Worm (Caenorhabditis elegans) whole organism, L1 larva: ENCODE data around the gene srx-114.

Experiments used
- C04F5.9 ChIP-seq: sonication (generic microtip); optimal IDR thresholded peaks from 2 replicates; lab custom pipeline; 2016; ENCODE audit warnings: missing genetic modification characterization, missing compliant biosample characterization
- C16A3.4 ChIP-seq: fragments of 150-350 bp; optimal IDR thresholded peaks from 2 replicates; lab custom pipeline; 2014; ENCODE audit warnings: missing biosample characterization, missing genetic modification characterization
- F16B12.6 ChIP-seq: fragments of 150-350 bp; optimal IDR thresholded peaks from 2 replicates; lab custom pipeline; 2014; ENCODE audit warnings: missing biosample characterization, missing genetic modification characterization
- ama-1 ChIP-seq: fragments of 150-350 bp; optimal IDR thresholded peaks from 2 replicates; lab custom pipeline; 2014
- blmp-1 ChIP-seq: fragments of 150-350 bp; optimal IDR thresholded peaks from 2 replicates; lab custom pipeline; 2014; ENCODE audit warnings: missing biosample characterization, missing genetic modification characterization
- ceh-90 ChIP-seq: sonication (generic microtip); optimal IDR thresholded peaks from 2 replicates; lab custom pipeline; 2016; ENCODE audit warnings: missing genetic modification characterization, missing compliant biosample characterization
- ces-1 ChIP-seq: fragments of 150-350 bp; optimal IDR thresholded peaks from 2 replicates; lab custom pipeline; 2014; ENCODE audit warnings: missing biosample characterization, missing genetic modification reagents, missing genetic modification characterization
- dpl-1 ChIP-seq, 3 experiments: fragments of 150-350 bp in 2 of 3; sonication (generic microtip) in 1 of 3; optimal IDR thresholded peaks; 2 replicates each; lab custom pipeline; 2014 to 2017; ENCODE audit warnings: missing biosample characterization in 3 of 3, missing genetic modification characterization in 3 of 3, missing genetic modification reagents in 3 of 3
- efl-1 ChIP-seq, 4 experiments: fragments of 150-350 bp; optimal IDR thresholded peaks in 3 of 4; peaks in 1 of 4; 1 replicate in 1 of 4; 2 replicates in 3 of 4; lab custom pipeline; 2014; ENCODE audit warnings: missing biosample characterization in 2 of 4, missing genetic modification characterization in 2 of 4, missing genetic modification reagents in 2 of 4
- efl-3 ChIP-seq: fragments of 200-800 bp; sonication (Bioruptor generic); optimal IDR thresholded peaks from 2 replicates; lab custom pipeline; 2018; ENCODE audit warnings: mild to moderate bottlenecking, missing genetic modification characterization, missing compliant biosample characterization
- egl-13 ChIP-seq: sonication (generic microtip); optimal IDR thresholded peaks from 2 replicates; lab custom pipeline; 2016; ENCODE audit warnings: missing genotype, missing genetic modification reagents, missing genetic modification characterization, missing compliant biosample characterization
- egl-27 ChIP-seq, 2 experiments: fragments of 150-350 bp in 1 of 2; sonication (generic microtip); optimal IDR thresholded peaks; 3 replicates each; lab custom pipeline; 2017 to 2018; ENCODE audit warnings: missing biosample characterization in 2 of 2, missing genetic modification characterization in 2 of 2, missing genetic modification reagents in 2 of 2
- elt-3 ChIP-seq, 6 experiments: fragments of 150-350 bp in 1 of 6; sonication (generic microtip); optimal IDR thresholded peaks; 2 replicates each; lab custom pipeline; 2017 to 2018; ENCODE audit warnings: missing biosample characterization in 6 of 6, missing genetic modification characterization in 6 of 6, inconsistent platforms in 1 of 6
- fkh-4 ChIP-seq: sonication (generic microtip); optimal IDR thresholded peaks from 2 replicates; lab custom pipeline; 2016; ENCODE audit warnings: missing compliant biosample characterization, missing genetic modification characterization, borderline replicate concordance
- fkh-8 ChIP-seq: sonication (generic microtip); optimal IDR thresholded peaks from 2 replicates; lab custom pipeline; 2016; ENCODE audit warnings: mild to moderate bottlenecking, missing genetic modification characterization, missing compliant biosample characterization
- grh-1 ChIP-seq: fragments of 200-800 bp; sonication (Bioruptor generic); IDR thresholded peaks from 2 replicates; pipeline ENCODE4 v1.3.6; 2022; ENCODE audit warnings: missing genetic modification reagents, missing genetic modification characterization, missing compliant biosample characterization
- hlh-17 ChIP-seq: fragments of 200-800 bp; sonication (Bioruptor generic); optimal IDR thresholded peaks from 2 replicates; lab custom pipeline; 2018; ENCODE audit warnings: missing genetic modification characterization, mild to moderate bottlenecking, missing compliant biosample characterization, moderate library complexity, borderline replicate concordance
- irx-1 ChIP-seq: sonication (generic microtip); optimal IDR thresholded peaks from 2 replicates; lab custom pipeline; 2016; ENCODE audit warnings: missing genetic modification characterization, missing compliant biosample characterization
- isw-1 ChIP-seq: fragments of 200-800 bp; sonication (Bioruptor generic); IDR thresholded peaks from 2 replicates; pipeline ENCODE4 v1.3.6; 2022; ENCODE audit warnings: missing genetic modification characterization, missing compliant biosample characterization
- lin-14 ChIP-seq: fragments of 200-800 bp; sonication (Bioruptor generic); optimal IDR thresholded peaks from 2 replicates; lab custom pipeline; 2018; ENCODE audit warnings: mild to moderate bottlenecking, missing genetic modification characterization, moderate library complexity, missing compliant biosample characterization
- lin-39 ChIP-seq: fragments of 150-350 bp; optimal IDR thresholded peaks from 2 replicates; lab custom pipeline; 2014; ENCODE audit warnings: missing biosample characterization, missing genetic modification reagents, missing genetic modification characterization
- mep-1 ChIP-seq: fragments of 150-350 bp; optimal IDR thresholded peaks from 2 replicates; lab custom pipeline; 2014; ENCODE audit warnings: missing biosample characterization, missing genetic modification characterization
- nhr-19 ChIP-seq: fragments of 200-800 bp; sonication (Bioruptor generic); conservative IDR thresholded peaks from 2 replicates; pipeline ENCODE4 v1.3.6; 2022; ENCODE audit warnings: missing genetic modification characterization, missing compliant biosample characterization
- nhr-47 ChIP-seq: sonication (generic microtip); optimal IDR thresholded peaks from 2 replicates; lab custom pipeline; 2016; ENCODE audit warnings: mild to moderate bottlenecking, missing genetic modification characterization, moderate library complexity, missing compliant biosample characterization
- nhr-76 ChIP-seq: sonication (generic microtip); optimal IDR thresholded peaks from 2 replicates; lab custom pipeline; 2017; ENCODE audit warnings: missing biosample characterization, missing genetic modification characterization
- nhr-77 ChIP-seq: fragments of 150-350 bp; optimal IDR thresholded peaks from 2 replicates; lab custom pipeline; 2014; ENCODE audit warnings: missing biosample characterization, missing genetic modification characterization
- nhr-85 ChIP-seq: sonication (generic microtip); peaks from one replicate; lab custom pipeline; 2016; ENCODE audit warnings: missing genetic modification characterization, inconsistent platforms, missing compliant biosample characterization
- snu-23 ChIP-seq: sonication (generic microtip); optimal IDR thresholded peaks from 2 replicates; lab custom pipeline; 2016; ENCODE audit warnings: missing genetic modification characterization, missing compliant biosample characterization
- sox-4 ChIP-seq: sonication (generic microtip); optimal IDR thresholded peaks from 2 replicates; lab custom pipeline; 2016; ENCODE audit warnings: missing genetic modification characterization, missing compliant biosample characterization
- unc-30 ChIP-seq: sonication (generic microtip); optimal IDR thresholded peaks from 2 replicates; lab custom pipeline; 2017; ENCODE audit warnings: missing biosample characterization, missing genetic modification characterization
- unc-62 ChIP-seq: fragments of 150-350 bp; optimal IDR thresholded peaks from 2 replicates; lab custom pipeline; 2014; ENCODE audit warnings: missing biosample characterization, missing genetic modification reagents, missing genetic modification characterization
- unc-98 ChIP-seq: fragments of 200-800 bp; sonication (Bioruptor generic); IDR thresholded peaks from 2 replicates; pipeline ENCODE4 v1.3.6; 2022; ENCODE audit warnings: missing genetic modification characterization, missing compliant biosample characterization
- xbp-1 ChIP-seq: sonication (generic microtip); optimal IDR thresholded peaks from 2 replicates; lab custom pipeline; 2016; ENCODE audit warnings: missing genetic modification characterization, missing compliant biosample characterization
- ztf-11 ChIP-seq, 2 experiments: sonication (generic microtip); optimal IDR thresholded peaks; 2 replicates each; lab custom pipeline; 2016 to 2017; ENCODE audit warnings: missing genetic modification characterization in 2 of 2, missing biosample characterization in 1 of 2, missing compliant biosample characterization in 1 of 2
- ztf-4 ChIP-seq: fragments of 150-350 bp; optimal IDR thresholded peaks from 2 replicates; lab custom pipeline; 2014; ENCODE audit warnings: missing biosample characterization, missing genetic modification characterization

srx-114 gene

ce11 chrII:5418929-5419328 lies 14.0 kb downstream of the srx-114 start, which contains the start of gene EEED8.15:
Gene EEED8.15 (plus strand): TSS chrII:5419229.
- TF ChIP-seq snu-23 (GFP tag; lab: Kevin White, UChicago), result no peak
- no peak for TF ChIP-seq blmp-1 (tag; lab: Kevin White, UChicago)
- no peak for TF ChIP-seq unc-30 (tag; lab: Kevin White, UChicago)
- TF ChIP-seq grh-1, result no peak
- TF ChIP-seq dpl-1 (GFP tag; optimal IDR thresholded peaks at IDR 0.05; lab: Kevin White, UChicago), result no peak
- no peak for TF ChIP-seq lin-39 (tag; lab: Kevin White, UChicago)

- TF ChIP-seq fkh-8 (tag; lab: Kevin White, UChicago) (no peak), C16A3.4 (tag; lab: Kevin White, UChicago) (no peak), efl-1 (optimal IDR thresholded peaks at IDR 0.05; lab: Kevin White, UChicago) (no peak), efl-1 (GFP tag; optimal IDR thresholded peaks at IDR 0.05 in 1 of 2; lab: Kevin White, UChicago) (no peak), lin-39 (tag; lab: Kevin White, UChicago) (no peak), ceh-90 (tag; lab: Kevin White, UChicago) (no peak), hlh-17 (GFP tag; lab: Kevin White, UChicago) (no peak), efl-3 (GFP tag; lab: Kevin White, UChicago) (no peak), nhr-47 (tag; lab: Kevin White, UChicago) (no peak)
Measured at ce11 chrII:5418317-5418716, 14.7 kb downstream of the srx-114 start.

ce11 chrII:5417905-5418304 lies 15.1 kb downstream of the srx-114 start:
- TF ChIP-seq efl-1 (optimal IDR thresholded peaks at IDR 0.05; lab: Kevin White, UChicago) (no peak), efl-1 (GFP tag; optimal IDR thresholded peaks at IDR 0.05 in 1 of 2; lab: Kevin White, UChicago) (peak in 1 of 2 experiments; percentile 23), irx-1 (no peak)

ce11 chrII:5416204-5416764 lies 16.7 kb downstream of the srx-114 start, which contains the start of gene EEED8.2:
Gene EEED8.2 (plus strand): TSS chrII:5416714.
- TF ChIP-seq unc-62 (GFP tag; lab: Kevin White, UChicago) (no peak), blmp-1 (tag; lab: Kevin White, UChicago) (peak; percentile 14), elt-3 (tag; optimal IDR thresholded peaks at IDR 0.05; lab: Kevin White, UChicago) (peak in 1 of 6 experiments; percentile 2)

ce11 chrII:5414040-5414439 lies 18.9 kb downstream of the srx-114 start, which contains the start of the genes EEED8.14 and EEED8.3:
Gene EEED8.14 (minus strand): TSS chrII:5414052.
Gene EEED8.3 (plus strand): TSS chrII:5414276.
- TF ChIP-seq unc-98 (GFP tag; lab: Robert Waterston, UW) (no peak), nhr-19 (GFP tag; lab: Robert Waterston, UW) (no peak), fkh-8 (tag; lab: Kevin White, UChicago) (no peak), lin-14 (GFP tag; lab: Kevin White, UChicago) (no peak)

- no peak for TF ChIP-seq xbp-1
- TF ChIP-seq unc-98 (GFP tag; lab: Robert Waterston, UW), result no peak
- TF ChIP-seq isw-1 (GFP tag; lab: Robert Waterston, UW), result no peak
- no peak for TF ChIP-seq ces-1 (GFP tag; lab: Kevin White, UChicago)
- TF ChIP-seq ztf-11 (tag; optimal IDR thresholded peaks at IDR 0.05; lab: Kevin White, UChicago), result no peak
- TF ChIP-seq fkh-4 (tag; lab: Kevin White, UChicago), result no peak
Measured at ce11 chrII:5412467-5412866, 20.5 kb downstream of the srx-114 start, which contains the start of the genes EEED8.13 and EEED8.18. Gene EEED8.13 (minus strand): TSS chrII:5412567. Gene EEED8.18 (minus strand): TSS chrII:5412610.

- TF ChIP-seq egl-13 (tag; lab: Kevin White, UChicago) (no peak), nhr-77 (tag; lab: Kevin White, UChicago) (no peak), C04F5.9 (no peak), egl-27 (tag; optimal IDR thresholded peaks at IDR 0.05; lab: Kevin White, UChicago) (no peak), nhr-76 (tag; lab: Kevin White, UChicago) (no peak), ama-1 (lab: Kevin White, UChicago) (no peak), F16B12.6 (no peak), hlh-17 (GFP tag; lab: Kevin White, UChicago) (no peak), nhr-85 (tag; lab: Kevin White, UChicago) (no peak), mep-1 (tag; lab: Kevin White, UChicago) (no peak), sox-4 (tag; lab: Kevin White, UChicago) (no peak), ztf-4 (tag; lab: Kevin White, UChicago) (no peak), snu-23 (GFP tag; lab: Kevin White, UChicago) (no peak)
Measured at ce11 chrII:5408924-5409323, 24.0 kb downstream of the srx-114 start, which contains the start of the genes EEED8.12 and EEED8.4. Gene EEED8.12 (minus strand): TSS chrII:5409024. Gene EEED8.4 (plus strand): TSS chrII:5409319.
